Worm (Caenorhabditis elegans) whole organism, L2 larva: ENCODE data around the gene F55G7.5.

Experiments used
- C34F6.9 ChIP-seq: fragments of 150-350 bp; optimal IDR thresholded peaks from 2 replicates; lab custom pipeline; 2014; ENCODE audit warnings: missing biosample characterization, missing genetic modification characterization
- F13H6.1 ChIP-seq: sonication (generic microtip); optimal IDR thresholded peaks from 2 replicates; lab custom pipeline; 2016; ENCODE audit warnings: missing genetic modification characterization, missing compliant biosample characterization
- Y55F3AM.14 ChIP-seq: fragments of 200-800 bp; sonication (Bioruptor generic); optimal IDR thresholded peaks from 2 replicates; lab custom pipeline; 2018; ENCODE audit warnings: mild to moderate bottlenecking, missing genetic modification characterization, missing compliant biosample characterization
- ZK546.5 ChIP-seq: sonication (generic microtip); optimal IDR thresholded peaks from 2 replicates; lab custom pipeline; 2017; ENCODE audit warnings: missing biosample characterization, missing genetic modification characterization
- alr-1 ChIP-seq: fragments of 150-350 bp; optimal IDR thresholded peaks from 2 replicates; lab custom pipeline; 2014; ENCODE audit warnings: missing biosample characterization, missing genetic modification characterization
- aly-2 ChIP-seq: fragments of 150-350 bp; optimal IDR thresholded peaks from 2 replicates; lab custom pipeline; 2014; ENCODE audit warnings: missing biosample characterization, missing genetic modification characterization
- ama-1 ChIP-seq: fragments of 150-350 bp; optimal IDR thresholded peaks from 2 replicates; lab custom pipeline; 2018; ENCODE audit warnings: inconsistent platforms
- blmp-1 ChIP-seq: sonication (generic microtip); optimal IDR thresholded peaks from 2 replicates; lab custom pipeline; 2017; ENCODE audit warnings: missing genetic modification characterization, mild to moderate bottlenecking, missing compliant biosample characterization, antibody characterized with exemption, moderate library complexity; ENCODE audit not compliant: insufficient read depth
- ceh-16 ChIP-seq: fragments of 150-350 bp; optimal IDR thresholded peaks from 2 replicates; lab custom pipeline; 2014; ENCODE audit warnings: missing biosample characterization, missing genetic modification characterization
- ceh-82 ChIP-seq: fragments of 150-350 bp; optimal IDR thresholded peaks from 2 replicates; lab custom pipeline; 2014; ENCODE audit warnings: missing biosample characterization, missing genetic modification characterization
- crh-2 ChIP-seq: sonication (generic microtip); optimal IDR thresholded peaks from 2 replicates; lab custom pipeline; 2017; ENCODE audit warnings: missing biosample characterization, missing genetic modification characterization
- egl-27 ChIP-seq: sonication (generic microtip); optimal IDR thresholded peaks from 3 replicates; lab custom pipeline; 2017; ENCODE audit warnings: missing biosample characterization, missing genetic modification reagents, missing genetic modification characterization
- elt-3 ChIP-seq: sonication (generic microtip); optimal IDR thresholded peaks from 2 replicates; lab custom pipeline; 2017; ENCODE audit warnings: missing biosample characterization, missing genetic modification characterization
- lin-13 ChIP-seq: fragments of 150-350 bp; optimal IDR thresholded peaks from 2 replicates; lab custom pipeline; 2014; ENCODE audit warnings: missing biosample characterization, missing genetic modification reagents, missing genetic modification characterization
- lin-39 ChIP-seq: fragments of 150-350 bp; optimal IDR thresholded peaks from 2 replicates; lab custom pipeline; 2014; ENCODE audit warnings: missing biosample characterization, missing genetic modification reagents, missing genetic modification characterization
- lsy-2 ChIP-seq, 2 experiments: fragments of 150-350 bp in 1 of 2; sonication (generic microtip) in 1 of 2; optimal IDR thresholded peaks; 2 replicates each; lab custom pipeline; 2014 to 2017; ENCODE audit warnings: missing biosample characterization in 2 of 2, missing genetic modification characterization in 2 of 2
- mbf-1 ChIP-seq: sonication (generic microtip); optimal IDR thresholded peaks from 2 replicates; lab custom pipeline; 2017; ENCODE audit warnings: missing biosample characterization, missing genetic modification characterization
- mdl-1 ChIP-seq, 2 experiments: fragments of 150-350 bp in 1 of 2; sonication (generic microtip) in 1 of 2; optimal IDR thresholded peaks; 2 replicates each; lab custom pipeline; 2017; ENCODE audit warnings: missing biosample characterization in 2 of 2, missing genetic modification characterization in 2 of 2
- nhr-10 ChIP-seq: sonication (generic microtip); optimal IDR thresholded peaks from 2 replicates; lab custom pipeline; 2017; ENCODE audit warnings: missing biosample characterization, missing genetic modification characterization
- nhr-11 ChIP-seq: fragments of 150-350 bp; optimal IDR thresholded peaks from 2 replicates; lab custom pipeline; 2014; ENCODE audit warnings: missing biosample characterization, missing genetic modification characterization
- nhr-12 ChIP-seq: fragments of 150-350 bp; optimal IDR thresholded peaks from 2 replicates; lab custom pipeline; 2014; ENCODE audit warnings: missing biosample characterization, missing genetic modification characterization
- nhr-129 ChIP-seq: fragments of 150-350 bp; optimal IDR thresholded peaks from 2 replicates; lab custom pipeline; 2014; ENCODE audit warnings: missing biosample characterization, missing genetic modification characterization
- nhr-21 ChIP-seq: fragments of 150-350 bp; optimal IDR thresholded peaks from 2 replicates; lab custom pipeline; 2014; ENCODE audit warnings: missing biosample characterization, missing genetic modification characterization
- nhr-23 ChIP-seq: fragments of 150-350 bp; optimal IDR thresholded peaks from 2 replicates; lab custom pipeline; 2014; ENCODE audit warnings: missing biosample characterization, missing genetic modification reagents, missing genetic modification characterization
- nhr-237 ChIP-seq: fragments of 150-350 bp; optimal IDR thresholded peaks from 2 replicates; lab custom pipeline; 2014; ENCODE audit warnings: missing biosample characterization, missing genetic modification characterization
- nhr-25 ChIP-seq: fragments of 150-350 bp; sonication (generic microtip); optimal IDR thresholded peaks from 3 replicates; lab custom pipeline; 2014; ENCODE audit warnings: missing biosample characterization, missing genetic modification characterization
- nhr-6 ChIP-seq: fragments of 150-350 bp; optimal IDR thresholded peaks from 2 replicates; lab custom pipeline; 2014; ENCODE audit warnings: missing biosample characterization, missing genetic modification characterization
- nhr-77 ChIP-seq: fragments of 150-350 bp; optimal IDR thresholded peaks from 2 replicates; lab custom pipeline; 2014; ENCODE audit warnings: missing biosample characterization, missing genetic modification characterization
- peb-1 ChIP-seq: fragments of 150-350 bp; optimal IDR thresholded peaks from 2 replicates; lab custom pipeline; 2014; ENCODE audit warnings: missing biosample characterization, missing genetic modification characterization
- sem-4 ChIP-seq: fragments of 150-350 bp; optimal IDR thresholded peaks from 2 replicates; lab custom pipeline; 2014; ENCODE audit warnings: missing biosample characterization, missing genetic modification reagents, missing genetic modification characterization
- skn-1 ChIP-seq: sonication (generic microtip); optimal IDR thresholded peaks from 2 replicates; lab custom pipeline; 2017; ENCODE audit warnings: missing biosample characterization, missing genetic modification characterization
- sma-3 ChIP-seq: sonication (generic microtip); optimal IDR thresholded peaks from 2 replicates; lab custom pipeline; 2016; ENCODE audit warnings: missing genetic modification reagents, missing genetic modification characterization, missing compliant biosample characterization
- sma-9 ChIP-seq, 2 experiments: fragments of 150-350 bp in 1 of 2; sonication (generic microtip) in 1 of 2; optimal IDR thresholded peaks; 2 replicates each; lab custom pipeline; 2014 to 2016; ENCODE audit warnings: missing genetic modification characterization in 2 of 2, mild to moderate bottlenecking in 1 of 2, missing biosample characterization in 1 of 2, missing compliant biosample characterization in 1 of 2, missing genetic modification reagents in 1 of 2, moderate library complexity in 1 of 2
- unc-39 ChIP-seq: fragments of 150-350 bp; optimal IDR thresholded peaks from 2 replicates; lab custom pipeline; 2014; ENCODE audit warnings: missing biosample characterization, missing genetic modification characterization
- unc-55 ChIP-seq: fragments of 150-350 bp; sonication (generic microtip); optimal IDR thresholded peaks from 3 replicates; lab custom pipeline; 2014; ENCODE audit warnings: missing biosample characterization, missing genetic modification reagents, missing genetic modification characterization
- zag-1 ChIP-seq: fragments of 150-350 bp; optimal IDR thresholded peaks from 2 replicates; lab custom pipeline; 2014; ENCODE audit warnings: missing biosample characterization, missing genetic modification characterization
- ztf-1 ChIP-seq: fragments of 200-800 bp; sonication (Bioruptor generic); conservative IDR thresholded peaks from 2 replicates; pipeline ENCODE4 v1.3.6; 2022; ENCODE audit warnings: missing genetic modification characterization, missing compliant biosample characterization
- ztf-11 ChIP-seq: sonication (generic microtip); optimal IDR thresholded peaks from 2 replicates; lab custom pipeline; 2017; ENCODE audit warnings: missing biosample characterization, missing genetic modification characterization

F55G7.5 gene

ce11 chrX:11955125-11955524, 16.4 kb upstream of the F55G7.5 start, which contains the start of gene T08D10.3:
Gene T08D10.3 (plus strand): TSS chrX:11955425.
- no peak for TF ChIP-seq unc-55 (GFP tag; lab: Kevin White, UChicago)
- no peak for TF ChIP-seq aly-2 (tag; lab: Kevin White, UChicago)
- TF ChIP-seq Y55F3AM.14: no peak
- no peak for TF ChIP-seq peb-1 (tag; lab: Kevin White, UChicago)
- TF ChIP-seq ceh-82 (tag; lab: Kevin White, UChicago): no peak

ce11 chrX:11953229-11953628, 14.5 kb upstream of the F55G7.5 start, which contains the start of gene T08D10.4:
Gene T08D10.4 (minus strand): TSS chrX:11953329.
- TF ChIP-seq lin-39: no peak
- TF ChIP-seq, all 48 proteins: peak for 0

ce11 chrX:11952129-11952528, 13.4 kb upstream of the F55G7.5 start:
- no peak for TF ChIP-seq skn-1 (tag; lab: Kevin White, UChicago)
- no peak for TF ChIP-seq egl-27 (tag; lab: Kevin White, UChicago)
- TF ChIP-seq lin-13: no peak
- no peak for TF ChIP-seq nhr-23 (tag; lab: Kevin White, UChicago)
- no peak for TF ChIP-seq nhr-77
- no peak for TF ChIP-seq ama-1
- no peak for TF ChIP-seq unc-55 (GFP tag; lab: Kevin White, UChicago)
- no peak for TF ChIP-seq nhr-6 (tag; lab: Kevin White, UChicago)
- no peak for TF ChIP-seq nhr-12 (tag; lab: Kevin White, UChicago)
- no peak for TF ChIP-seq ceh-16
- no peak for TF ChIP-seq unc-39

- no peak for TF ChIP-seq ama-1
- TF ChIP-seq nhr-129 (tag; lab: Kevin White, UChicago): no peak
- TF ChIP-seq lsy-2 (tag; optimal IDR thresholded peaks at IDR 0.05; lab: Kevin White, UChicago): no peak
- TF ChIP-seq elt-3: no peak
- no peak for TF ChIP-seq blmp-1 (tag; lab: Kevin White, UChicago)
- TF ChIP-seq nhr-25 (tag; lab: Kevin White, UChicago): no peak
- TF ChIP-seq ceh-82 (tag; lab: Kevin White, UChicago): no peak
- no peak for TF ChIP-seq zag-1 (tag; lab: Kevin White, UChicago)
- TF ChIP-seq nhr-10 (tag; lab: Kevin White, UChicago): no peak
- no peak for TF ChIP-seq alr-1
- peak; percentile 4 for TF ChIP-seq sma-3
- TF ChIP-seq C34F6.9 (tag; lab: Kevin White, UChicago): peak; percentile 31
- TF ChIP-seq skn-1 (tag; lab: Kevin White, UChicago): no peak
- peak; percentile 47 for TF ChIP-seq sma-9 (GFP tag; optimal IDR thresholded peaks at IDR 0.05; lab: Kevin White, UChicago)
- no peak for TF ChIP-seq sma-9 (tag; optimal IDR thresholded peaks at IDR 0.05; lab: Kevin White, UChicago)
- TF ChIP-seq mbf-1 (tag; lab: Kevin White, UChicago): no peak
- no peak for TF ChIP-seq mdl-1 (tag; optimal IDR thresholded peaks at IDR 0.05; lab: Kevin White, UChicago)
- no peak for TF ChIP-seq nhr-21 (tag; lab: Kevin White, UChicago)
- TF ChIP-seq ZK546.5 (tag; lab: Kevin White, UChicago): no peak
- TF ChIP-seq nhr-11 (tag; lab: Kevin White, UChicago): no peak
- no peak for TF ChIP-seq nhr-23 (tag; lab: Kevin White, UChicago)
- TF ChIP-seq F13H6.1: peak; percentile 37
- no peak for TF ChIP-seq nhr-12 (tag; lab: Kevin White, UChicago)
- peak; percentile 22 for TF ChIP-seq sem-4 (tag; lab: Kevin White, UChicago)
- peak; percentile 2 for TF ChIP-seq lin-13
- no peak for TF ChIP-seq crh-2
- TF ChIP-seq ztf-1 (GFP tag; lab: Robert Waterston, UW): no peak
- TF ChIP-seq egl-27 (tag; lab: Kevin White, UChicago): no peak
- TF ChIP-seq ztf-11 (tag; lab: Kevin White, UChicago): no peak
- no peak for TF ChIP-seq nhr-237 (tag; lab: Kevin White, UChicago)
- TF ChIP-seq, all 48 proteins: peak for 6
These were observed 9.6 kb upstream of the F55G7.5 start, which contains the start of gene lsd-1 for ce11 chrX:11948184-11948894. Gene lsd-1 (plus strand): TSS chrX:11948844.
